Worm (Caenorhabditis elegans) whole organism, young adult: ENCODE results near the gene srz-56.

Source experiments
- B0019.2 ChIP-seq: fragments of 200-800 bp; sonication (Bioruptor generic); conservative IDR thresholded peaks from 2 replicates; pipeline ENCODE4 v1.3.6; 2022; ENCODE audit warnings: missing genetic modification reagents, missing genetic modification characterization, missing compliant biosample characterization
- B0035.1 ChIP-seq: sonication (generic microtip); optimal IDR thresholded peaks from 2 replicates; lab custom pipeline; 2016; ENCODE audit warnings: missing genetic modification characterization, mild to moderate bottlenecking, missing compliant biosample characterization, missing genotype, missing genetic modification reagents
- D2030.7 ChIP-seq: fragments of 200-800 bp; sonication (Bioruptor generic); IDR thresholded peaks from 2 replicates; pipeline ENCODE4 v1.3.6; 2022; ENCODE audit warnings: missing genetic modification reagents, missing genetic modification characterization, missing compliant biosample characterization
- F22D6.2 ChIP-seq: sonication (generic microtip); optimal IDR thresholded peaks from 2 replicates; lab custom pipeline; 2016; ENCODE audit warnings: mild to moderate bottlenecking, missing genetic modification characterization, missing compliant biosample characterization
- F52B5.7 ChIP-seq: sonication (generic microtip); optimal IDR thresholded peaks from 2 replicates; lab custom pipeline; 2016; ENCODE audit warnings: mild to moderate bottlenecking, missing genetic modification characterization, missing compliant biosample characterization
- F55B11.4 ChIP-seq: sonication (generic microtip); optimal IDR thresholded peaks from 2 replicates; lab custom pipeline; 2016; ENCODE audit warnings: missing compliant biosample characterization, missing genetic modification characterization, borderline replicate concordance; ENCODE audit not compliant: insufficient read depth
- K11D2.4 ChIP-seq: fragments of 200-800 bp; sonication (Bioruptor generic); IDR thresholded peaks from 2 replicates; pipeline ENCODE4 v1.3.6; 2022; ENCODE audit warnings: missing genetic modification reagents, missing genetic modification characterization, missing compliant biosample characterization
- K12H6.12 ChIP-seq: fragments of 200-800 bp; sonication (Bioruptor generic); optimal IDR thresholded peaks from 2 replicates; lab custom pipeline; 2018; ENCODE audit warnings: mild to moderate bottlenecking, missing genetic modification characterization, missing compliant biosample characterization
- aptf-2 ChIP-seq: fragments of 200-800 bp; sonication (Bioruptor generic); conservative IDR thresholded peaks from 2 replicates; pipeline ENCODE4 v1.3.6; 2022; ENCODE audit warnings: missing genetic modification reagents, missing genetic modification characterization, missing compliant biosample characterization
- atf-7 ChIP-seq: sonication (generic microtip); optimal IDR thresholded peaks from 2 replicates; lab custom pipeline; 2017; ENCODE audit warnings: mild to moderate bottlenecking, missing genetic modification characterization, missing compliant biosample characterization
- attf-3 ChIP-seq: fragments of 200-800 bp; sonication (Bioruptor generic); conservative IDR thresholded peaks from 2 replicates; pipeline ENCODE4 v1.3.6; 2022; ENCODE audit warnings: missing genetic modification reagents, missing genetic modification characterization, missing compliant biosample characterization
- attf-5 ChIP-seq: fragments of 200-800 bp; sonication (Bioruptor generic); optimal IDR thresholded peaks from 2 replicates; lab custom pipeline; 2018; ENCODE audit warnings: mild to moderate bottlenecking, missing genetic modification characterization, missing compliant biosample characterization
- attf-6 ChIP-seq: fragments of 200-800 bp; sonication (Bioruptor generic); IDR thresholded peaks from 2 replicates; pipeline ENCODE4 v1.3.6; 2022; ENCODE audit warnings: missing genetic modification reagents, missing genetic modification characterization, missing compliant biosample characterization
- ceh-40 ChIP-seq: fragments of 200-800 bp; sonication (Bioruptor generic); IDR thresholded peaks from 2 replicates; pipeline ENCODE4 v1.3.6; 2022; ENCODE audit warnings: missing genetic modification characterization, missing compliant biosample characterization
- dpff-1 ChIP-seq: sonication (generic microtip); optimal IDR thresholded peaks from 2 replicates; lab custom pipeline; 2017; ENCODE audit warnings: mild to moderate bottlenecking, missing genetic modification characterization, missing compliant biosample characterization
- efl-1 ChIP-seq: fragments of 150-350 bp; optimal IDR thresholded peaks from 2 replicates; lab custom pipeline; 2014; ENCODE audit warnings: missing biosample characterization, missing genetic modification reagents, missing genetic modification characterization
- egl-18 ChIP-seq: fragments of 200-800 bp; sonication (Bioruptor generic); IDR thresholded peaks from 2 replicates; pipeline ENCODE4 v1.3.6; 2022; ENCODE audit warnings: missing genetic modification reagents, missing genetic modification characterization, missing compliant biosample characterization
- egrh-3 ChIP-seq: fragments of 200-800 bp; sonication (Bioruptor generic); IDR thresholded peaks from 2 replicates; pipeline ENCODE4 v1.3.6; 2022; ENCODE audit warnings: missing genetic modification reagents, missing genetic modification characterization, missing compliant biosample characterization
- fkh-3 ChIP-seq: sonication (generic microtip); optimal IDR thresholded peaks from 2 replicates; lab custom pipeline; 2016; ENCODE audit warnings: mild to moderate bottlenecking, missing genetic modification characterization, missing compliant biosample characterization
- him-1 ChIP-seq: sonication (generic microtip); optimal IDR thresholded peaks from 2 replicates; lab custom pipeline; 2016; ENCODE audit warnings: missing genotype, missing genetic modification reagents, missing genetic modification characterization, missing compliant biosample characterization
- hlh-26 ChIP-seq: fragments of 200-800 bp; sonication (Bioruptor generic); conservative IDR thresholded peaks from 2 replicates; pipeline ENCODE4 v1.3.6; 2022; ENCODE audit warnings: missing genetic modification reagents, missing genetic modification characterization, missing compliant biosample characterization
- hmg-1.2 ChIP-seq: fragments of 200-800 bp; sonication (Bioruptor generic); IDR thresholded peaks from 2 replicates; pipeline ENCODE4 v1.3.6; 2022; ENCODE audit warnings: missing genetic modification reagents, missing genetic modification characterization, missing compliant biosample characterization
- lag-1 ChIP-seq: fragments of 200-800 bp; sonication (Bioruptor generic); IDR thresholded peaks from 2 replicates; pipeline ENCODE4 v1.3.6; 2022; ENCODE audit warnings: missing genetic modification reagents, missing genetic modification characterization, missing compliant biosample characterization
- let-526 ChIP-seq: fragments of 200-800 bp; sonication (Bioruptor generic); IDR thresholded peaks from 2 replicates; pipeline ENCODE4 v1.3.6; 2022; ENCODE audit warnings: missing genetic modification reagents, missing genetic modification characterization, missing compliant biosample characterization
- lin-40 ChIP-seq: sonication (generic microtip); optimal IDR thresholded peaks from 2 replicates; lab custom pipeline; 2016; ENCODE audit warnings: missing genetic modification characterization, mild to moderate bottlenecking, missing compliant biosample characterization, missing genotype, missing genetic modification reagents
- lin-54 ChIP-seq: fragments of 200-800 bp; sonication (Bioruptor generic); optimal IDR thresholded peaks from 2 replicates; lab custom pipeline; 2018; ENCODE audit warnings: mild to moderate bottlenecking, missing genetic modification characterization, missing compliant biosample characterization
- lsy-27 ChIP-seq: sonication (generic microtip); optimal IDR thresholded peaks from 2 replicates; lab custom pipeline; 2017; ENCODE audit warnings: missing genetic modification characterization, mild to moderate bottlenecking, missing compliant biosample characterization, antibody characterized with exemption, missing genotype, borderline replicate concordance; ENCODE audit not compliant: insufficient read depth
- madf-8 ChIP-seq: fragments of 200-800 bp; sonication (Bioruptor generic); conservative IDR thresholded peaks from 2 replicates; pipeline ENCODE4 v1.3.6; 2022; ENCODE audit warnings: missing genetic modification reagents, missing genetic modification characterization, missing compliant biosample characterization
- mcd-1 ChIP-seq: fragments of 200-800 bp; sonication (Bioruptor generic); IDR thresholded peaks from 2 replicates; pipeline ENCODE4 v1.3.6; 2022; ENCODE audit warnings: missing genetic modification reagents, missing genetic modification characterization, missing compliant biosample characterization
- mxl-1 ChIP-seq: sonication (generic microtip); optimal IDR thresholded peaks from 2 replicates; lab custom pipeline; 2016; ENCODE audit warnings: missing genetic modification characterization, missing compliant biosample characterization
- nfyb-1 ChIP-seq: fragments of 200-800 bp; sonication (Bioruptor generic); IDR thresholded peaks from 2 replicates; pipeline ENCODE4 v1.3.6; 2022; ENCODE audit warnings: missing genetic modification reagents, missing genetic modification characterization, missing compliant biosample characterization
- nhr-80 ChIP-seq: sonication (generic microtip); optimal IDR thresholded peaks from 2 replicates; lab custom pipeline; 2016; ENCODE audit warnings: missing genetic modification characterization, missing compliant biosample characterization
- nhr-90 ChIP-seq: sonication (generic microtip); optimal IDR thresholded peaks from 2 replicates; lab custom pipeline; 2016; ENCODE audit warnings: missing genotype, mild to moderate bottlenecking, missing genetic modification characterization, missing compliant biosample characterization
- rcor-1 ChIP-seq: fragments of 200-800 bp; sonication (Bioruptor generic); IDR thresholded peaks from 2 replicates; pipeline ENCODE4 v1.3.6; 2022; ENCODE audit warnings: missing genetic modification reagents, missing genetic modification characterization, missing compliant biosample characterization
- snpc-3.4 ChIP-seq: sonication (generic microtip); optimal IDR thresholded peaks from 2 replicates; lab custom pipeline; 2017; ENCODE audit warnings: missing genetic modification characterization, mild to moderate bottlenecking, missing compliant biosample characterization, antibody characterized with exemption, moderate library complexity, missing genotype, missing genetic modification reagents
- snpc-4 ChIP-seq, 5 experiments: fragments of 150-350 bp in 1 of 5; sonication (generic microtip) in 4 of 5; optimal IDR thresholded peaks; 2 replicates each; lab custom pipeline; 2014 to 2018; ENCODE audit warnings: missing genetic modification characterization in 5 of 5, missing biosample characterization in 3 of 5, antibody characterized with exemption in 2 of 5, mild to moderate bottlenecking in 2 of 5, missing compliant biosample characterization in 2 of 5, missing genotype in 2 of 5, moderate library complexity in 2 of 5, missing genetic modification reagents in 1 of 5
- somi-1 ChIP-seq: fragments of 200-800 bp; sonication (Bioruptor generic); optimal IDR thresholded peaks from 2 replicates; lab custom pipeline; 2018; ENCODE audit warnings: mild to moderate bottlenecking, missing genetic modification characterization, missing compliant biosample characterization
- tlf-1 ChIP-seq: fragments of 200-800 bp; sonication (Bioruptor generic); optimal IDR thresholded peaks from 2 replicates; lab custom pipeline; 2018; ENCODE audit warnings: mild to moderate bottlenecking, missing genetic modification characterization, missing compliant biosample characterization
- unc-62 ChIP-seq: fragments of 150-350 bp; optimal IDR thresholded peaks from 2 replicates; lab custom pipeline; 2014; ENCODE audit warnings: missing biosample characterization, missing genetic modification reagents, missing genetic modification characterization
- ztf-6 ChIP-seq: fragments of 200-800 bp; sonication (Bioruptor generic); IDR thresholded peaks from 2 replicates; pipeline ENCODE4 v1.3.6; 2022; ENCODE audit warnings: missing genetic modification reagents, missing genetic modification characterization, missing compliant biosample characterization

Gene srz-56

ce11 chrIII:2211120-2211519, 29.5 kb upstream of the srz-56 start, which contains the start of gene C39B5.14:
Gene C39B5.14 (plus strand): TSS chrIII:2211420.
- TF ChIP-seq F55B11.4 (tag; lab: Kevin White, UChicago) (no peak), B0019.2 (no peak), B0035.1 (no peak), rcor-1 (GFP tag; lab: Robert Waterston, UW) (no peak), lsy-27 (tag; lab: Kevin White, UChicago) (no peak), dpff-1 (tag; lab: Kevin White, UChicago) (no peak), ztf-6 (no peak), snpc-4 (GFP tag; optimal IDR thresholded peaks at IDR 0.05; lab: Kevin White, UChicago) (no peak), snpc-4 (tag; optimal IDR thresholded peaks at IDR 0.05; lab: Kevin White, UChicago) (no peak), aptf-2 (no peak), hlh-26 (GFP tag; lab: Robert Waterston, UW) (no peak), efl-1 (no peak), K12H6.12 (tag; lab: Kevin White, UChicago) (no peak), fkh-3 (no peak), attf-5 (no peak)

- TF ChIP-seq nhr-80 (tag; lab: Kevin White, UChicago) (peak; percentile 24), nhr-90 (tag; lab: Kevin White, UChicago) (no peak), let-526 (GFP tag; lab: Robert Waterston, UW) (no peak), egrh-3 (GFP tag; lab: Robert Waterston, UW) (no peak)
- TF ChIP-seq, all 124 proteins: peak for 1
Observed at ce11 chrIII:2212343-2212742, 28.2 kb upstream of the srz-56 start.

- TF ChIP-seq madf-8 (GFP tag; lab: Robert Waterston, UW), result no peak
- TF ChIP-seq hmg-1.2 (GFP tag; lab: Robert Waterston, UW), result no peak
- TF ChIP-seq attf-6 (GFP tag; lab: Robert Waterston, UW), result no peak
- TF ChIP-seq somi-1 (GFP tag; lab: Kevin White, UChicago), result no peak
- no peak for TF ChIP-seq F22D6.2
- no peak for TF ChIP-seq snpc-3.4
- TF ChIP-seq attf-3 (GFP tag; lab: Robert Waterston, UW), result no peak
- no peak for TF ChIP-seq atf-7 (tag; lab: Kevin White, UChicago)
- TF ChIP-seq lin-40 (tag; lab: Kevin White, UChicago), result no peak
- TF ChIP-seq him-1 (tag; lab: Kevin White, UChicago), result no peak
- TF ChIP-seq nfyb-1 (GFP tag; lab: Robert Waterston, UW), result no peak
- TF ChIP-seq, all 124 proteins: peak for 0
Observed at ce11 chrIII:2219408-2219807, 21.2 kb upstream of the srz-56 start, which contains the start of gene fbxa-12. Gene fbxa-12 (plus strand): TSS chrIII:2219708.

DNA sequence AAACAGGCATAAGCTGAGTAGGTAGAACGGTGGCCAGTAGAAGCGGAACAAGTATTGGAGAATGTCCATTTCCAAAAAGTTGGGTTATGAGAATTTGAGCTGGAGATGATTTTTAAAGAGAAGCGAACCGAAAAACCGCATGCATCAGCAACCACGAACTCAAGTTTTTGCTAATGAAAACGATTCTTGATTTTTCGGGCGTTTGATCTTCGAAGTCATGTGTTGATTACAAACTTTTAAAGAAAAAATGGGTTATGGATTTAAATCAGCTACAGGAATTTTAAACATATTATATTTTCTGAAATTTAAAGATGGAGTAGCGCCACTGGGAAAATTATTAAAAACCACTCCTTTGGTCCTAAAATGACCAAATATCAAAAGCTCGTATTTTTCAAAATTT, 16.6 kb upstream of the srz-56 start, which contains the start of gene srd-65:
Gene srd-65 (minus strand): TSS at position 101 of the 400 bp plus-strand sequence.
- TF ChIP-seq lag-1 (GFP tag; lab: Robert Waterston, UW) (no peak), rcor-1 (GFP tag; lab: Robert Waterston, UW) (no peak), K11D2.4 (GFP tag; lab: Robert Waterston, UW) (no peak), unc-62 (no peak), tlf-1 (GFP tag; lab: Kevin White, UChicago) (no peak), D2030.7 (no peak), mcd-1 (GFP tag; lab: Robert Waterston, UW) (no peak), F52B5.7 (tag; lab: Kevin White, UChicago) (no peak), lin-54 (GFP tag; lab: Kevin White, UChicago) (no peak), ceh-40 (no peak), egl-18 (no peak), mxl-1 (tag; lab: Kevin White, UChicago) (no peak), attf-6 (GFP tag; lab: Robert Waterston, UW) (no peak)
- TF ChIP-seq, all 124 proteins: peak for 0
